Fruit fly (Drosophila melanogaster) whole organism, embryonic: ENCODE data around the gene Swip-1.
A peak's percentile ranks its signal among the peaks of the same experiment; 100 is the strongest.

Experiments
- Adf1 ChIP-seq: fragments of 200-800 bp; sonication (Bioruptor generic); IDR thresholded peaks from 2 replicates; pipeline ENCODE4 v1.3.6; 2022; ENCODE audit warnings: missing biosample characterization, missing genetic modification characterization
- Blimp-1 ChIP-seq: fragments of 200-800 bp; sonication (Bioruptor generic); optimal IDR thresholded peaks from 3 replicates; lab custom pipeline; 2018; ENCODE audit warnings: missing biosample characterization, missing genetic modification characterization, mild to moderate bottlenecking, moderate library complexity, missing genetic modification reagents
- CG11456 ChIP-seq: fragments of 200-800 bp; sonication (Bioruptor generic); IDR thresholded peaks from 3 replicates; pipeline ENCODE4 v1.3.6; 2022; ENCODE audit warnings: missing biosample characterization, missing genetic modification characterization
- CG13894 ChIP-seq: fragments of 200-800 bp; sonication (Bioruptor generic); optimal IDR thresholded peaks from 3 replicates; lab custom pipeline; 2018; ENCODE audit warnings: missing biosample characterization, mild to moderate bottlenecking, missing genetic modification characterization, moderate library complexity
- CG14710 ChIP-seq: fragments of 200-800 bp; sonication (Bioruptor generic); optimal IDR thresholded peaks from 3 replicates; lab custom pipeline; 2019; ENCODE audit warnings: missing biosample characterization, mild to moderate bottlenecking, missing genetic modification characterization, moderate library complexity
- CG17359 ChIP-seq: fragments of 200-800 bp; sonication (Bioruptor generic); optimal IDR thresholded peaks from 3 replicates; lab custom pipeline; 2018; ENCODE audit warnings: missing biosample characterization, mild to moderate bottlenecking, missing genetic modification characterization, moderate library complexity
- CG17568 ChIP-seq: fragments of 200-800 bp; sonication (Bioruptor generic); optimal IDR thresholded peaks from 2 replicates; lab custom pipeline; 2018; ENCODE audit warnings: missing biosample characterization, mild to moderate bottlenecking, missing genetic modification characterization, moderate library complexity
- CG2116 ChIP-seq: fragments of 200-800 bp; sonication (Bioruptor generic); optimal IDR thresholded peaks from 3 replicates; lab custom pipeline; 2018; ENCODE audit warnings: missing biosample characterization, mild to moderate bottlenecking, missing genetic modification characterization
- CG3163 ChIP-seq: fragments of 200-800 bp; sonication (Bioruptor generic); optimal IDR thresholded peaks from 3 replicates; lab custom pipeline; 2016; ENCODE audit warnings: missing biosample characterization, missing genetic modification characterization
- CG32772 ChIP-seq: fragments of 200-800 bp; sonication (Bioruptor generic); IDR thresholded peaks from 2 replicates; pipeline ENCODE4 v1.3.6; 2022; ENCODE audit warnings: missing biosample characterization, missing genetic modification characterization
- CG4360 ChIP-seq: fragments of 200-800 bp; sonication (Bioruptor generic); IDR thresholded peaks from 2 replicates; pipeline ENCODE4 v1.3.6; 2022; ENCODE audit warnings: missing biosample characterization, missing genetic modification characterization
- CG4730 ChIP-seq: fragments of 200-800 bp; sonication (Bioruptor generic); IDR thresholded peaks from 2 replicates; pipeline ENCODE4 v1.3.6; 2022; ENCODE audit warnings: missing biosample characterization, missing genetic modification characterization
- CG9609 ChIP-seq: fragments of 200-800 bp; sonication (Bioruptor generic); optimal IDR thresholded peaks from 3 replicates; lab custom pipeline; 2016; ENCODE audit warnings: missing biosample characterization, missing genetic modification characterization
- D19A ChIP-seq: fragments of 200-800 bp; optimal IDR thresholded peaks from 3 replicates; lab custom pipeline; 2019; ENCODE audit warnings: missing biosample characterization, mild to moderate bottlenecking, missing genetic modification characterization, moderate library complexity
- Fer1 ChIP-seq: fragments of 200-800 bp; sonication (Bioruptor generic); optimal IDR thresholded peaks from 2 replicates; lab custom pipeline; 2017; ENCODE audit warnings: missing biosample characterization, mild to moderate bottlenecking, missing genetic modification characterization
- H15 ChIP-seq: fragments of 200-800 bp; sonication (Bioruptor generic); IDR thresholded peaks from 3 replicates; pipeline ENCODE4 v1.3.6; 2022; ENCODE audit warnings: missing biosample characterization, missing genetic modification characterization
- Hey ChIP-seq: fragments of 200-800 bp; sonication (Bioruptor generic); optimal IDR thresholded peaks from 3 replicates; lab custom pipeline; 2018; ENCODE audit warnings: missing biosample characterization, mild to moderate bottlenecking, missing genetic modification characterization
- Hr51 ChIP-seq, 2 experiments: fragments of 200-800 bp; sonication (Bioruptor generic); optimal IDR thresholded peaks; 2 replicates in 1 of 2; 3 replicates in 1 of 2; lab custom pipeline; 2016 to 2018; ENCODE audit warnings: missing biosample characterization in 2 of 2, missing genetic modification characterization in 2 of 2, mild to moderate bottlenecking in 1 of 2, moderate library complexity in 1 of 2
- Med ChIP-seq: fragments of 200-800 bp; sonication (Bioruptor generic); peaks from one replicate; lab custom pipeline; 2016; ENCODE audit warnings: missing biosample characterization, missing genetic modification characterization, mild to moderate bottlenecking, inconsistent platforms, moderate library complexity
- Nf-YB ChIP-seq: fragments of 200-800 bp; sonication (Bioruptor generic); optimal IDR thresholded peaks from 3 replicates; lab custom pipeline; 2019; ENCODE audit warnings: missing biosample characterization, mild to moderate bottlenecking, missing genetic modification characterization, moderate library complexity
- Poxn ChIP-seq: fragments of 200-800 bp; sonication (Bioruptor generic); IDR thresholded peaks from 2 replicates; pipeline ENCODE4 v1.3.6; 2022; ENCODE audit warnings: missing biosample characterization, missing genetic modification characterization
- Sox100B ChIP-seq: fragments of 200-800 bp; sonication (Bioruptor generic); optimal IDR thresholded peaks from 3 replicates; lab custom pipeline; 2018; ENCODE audit warnings: missing biosample characterization, mild to moderate bottlenecking, missing genetic modification characterization
- ara ChIP-seq: fragments of 200-800 bp; sonication (Bioruptor generic); IDR thresholded peaks from 2 replicates; pipeline ENCODE4 v1.3.6; 2022; ENCODE audit warnings: missing biosample characterization, missing genetic modification characterization
- ase ChIP-seq: fragments of 200-800 bp; sonication (Bioruptor generic); IDR thresholded peaks from 3 replicates; pipeline ENCODE4 v1.3.6; 2022; ENCODE audit warnings: missing biosample characterization, missing genetic modification characterization
- chn ChIP-seq: fragments of 200-800 bp; sonication (Bioruptor generic); optimal IDR thresholded peaks from 2 replicates; lab custom pipeline; 2016; ENCODE audit warnings: missing biosample characterization, missing genetic modification characterization
- cwo ChIP-seq: fragments of 200-800 bp; sonication (Bioruptor generic); optimal IDR thresholded peaks from 3 replicates; lab custom pipeline; 2017; ENCODE audit warnings: missing biosample characterization, missing genetic modification characterization, mild to moderate bottlenecking, moderate library complexity, missing genetic modification reagents
- dan ChIP-seq: fragments of 200-800 bp; sonication (Bioruptor generic); IDR thresholded peaks from 2 replicates; pipeline ENCODE4 v1.3.6; 2022; ENCODE audit warnings: missing biosample characterization, missing genetic modification characterization
- danr ChIP-seq: fragments of 200-800 bp; sonication (Bioruptor generic); IDR thresholded peaks from 2 replicates; pipeline ENCODE4 v1.3.6; 2022; ENCODE audit warnings: missing biosample characterization, missing genetic modification characterization
- dm ChIP-seq: fragments of 200-800 bp; sonication (Bioruptor generic); optimal IDR thresholded peaks from 3 replicates; lab custom pipeline; 2016; ENCODE audit warnings: missing biosample characterization, missing genetic modification characterization
- dmrt99B ChIP-seq: fragments of 200-800 bp; sonication (Bioruptor generic); optimal IDR thresholded peaks from 2 replicates; lab custom pipeline; 2018; ENCODE audit warnings: missing biosample characterization, mild to moderate bottlenecking, missing genetic modification characterization, moderate library complexity
- dysf ChIP-seq: fragments of 200-800 bp; sonication (Bioruptor generic); IDR thresholded peaks from 3 replicates; pipeline ENCODE4 v1.3.6; 2022; ENCODE audit warnings: missing biosample characterization, missing genetic modification characterization
- emc ChIP-seq: fragments of 200-800 bp; sonication (Bioruptor generic); optimal IDR thresholded peaks from 2 replicates; lab custom pipeline; 2016; ENCODE audit warnings: missing biosample characterization, missing genetic modification characterization
- fd102C ChIP-seq: fragments of 200-800 bp; sonication (Bioruptor generic); optimal IDR thresholded peaks from 2 replicates; lab custom pipeline; 2018; ENCODE audit warnings: missing biosample characterization, mild to moderate bottlenecking, missing genetic modification characterization, moderate library complexity
- fd64A ChIP-seq: fragments of 200-800 bp; sonication (Bioruptor generic); optimal IDR thresholded peaks from 3 replicates; lab custom pipeline; 2018; ENCODE audit warnings: missing biosample characterization, mild to moderate bottlenecking, missing genetic modification characterization
- gcm ChIP-seq: fragments of 200-800 bp; sonication (Bioruptor generic); optimal IDR thresholded peaks from 2 replicates; lab custom pipeline; 2019; ENCODE audit warnings: missing biosample characterization, mild to moderate bottlenecking, missing genetic modification characterization, moderate library complexity
- gem ChIP-seq: fragments of 200-800 bp; sonication (Bioruptor generic); optimal IDR thresholded peaks from 2 replicates; lab custom pipeline; 2019; ENCODE audit warnings: missing biosample characterization, mild to moderate bottlenecking, missing genetic modification characterization, moderate library complexity
- gro ChIP-seq: fragments of 200-800 bp; sonication (Bioruptor generic); optimal IDR thresholded peaks from 2 replicates; lab custom pipeline; 2016; ENCODE audit warnings: missing biosample characterization, missing genetic modification characterization
- ind ChIP-seq: fragments of 200-800 bp; sonication (Bioruptor generic); optimal IDR thresholded peaks from 3 replicates; lab custom pipeline; 2016; ENCODE audit warnings: missing biosample characterization, missing genetic modification characterization
- nmo ChIP-seq: fragments of 200-800 bp; sonication (Bioruptor generic); optimal IDR thresholded peaks from 2 replicates; lab custom pipeline; 2018; ENCODE audit warnings: missing biosample characterization, mild to moderate bottlenecking, missing genetic modification characterization, moderate library complexity
- onecut ChIP-seq: fragments of 200-800 bp; sonication (Bioruptor generic); IDR thresholded peaks from 2 replicates; pipeline ENCODE4 v1.3.6; 2022; ENCODE audit warnings: missing biosample characterization, missing genetic modification characterization
- pb ChIP-seq: fragments of 200-800 bp; sonication (Bioruptor generic); optimal IDR thresholded peaks from 3 replicates; lab custom pipeline; 2016; ENCODE audit warnings: missing biosample characterization, missing genetic modification characterization
- pnt ChIP-seq: fragments of 200-800 bp; sonication (Bioruptor generic); optimal IDR thresholded peaks from 3 replicates; lab custom pipeline; 2016; ENCODE audit warnings: missing biosample characterization, missing genetic modification characterization
- prd ChIP-seq, 3 experiments: fragments of >200 bp in 2 of 3; fragments of 200-800 bp in 1 of 3; sonication (Bioruptor generic) in 1 of 3; optimal IDR thresholded peaks in 2 of 3; IDR thresholded peaks in 1 of 3; 2 replicates in 2 of 3; 3 replicates in 1 of 3; pipeline versions ENCODE4 v1.3.6 to Lab custom; 2017 to 2022; ENCODE audit warnings: missing biosample characterization in 1 of 3, missing genetic modification characterization in 1 of 3
- sd ChIP-seq: fragments of 200-800 bp; sonication (Bioruptor generic); optimal IDR thresholded peaks from 3 replicates; lab custom pipeline; 2018; ENCODE audit warnings: missing biosample characterization, mild to moderate bottlenecking, missing genetic modification characterization, moderate library complexity
- sens-2 ChIP-seq: fragments of 200-800 bp; sonication (Bioruptor generic); IDR thresholded peaks from 2 replicates; pipeline ENCODE4 v1.3.6; 2022; ENCODE audit warnings: missing biosample characterization, missing genetic modification characterization
- sisA ChIP-seq: fragments of 200-800 bp; sonication (Bioruptor generic); IDR thresholded peaks from 2 replicates; pipeline ENCODE4 v1.3.6; 2022; ENCODE audit warnings: missing biosample characterization, missing genetic modification characterization
- sna ChIP-seq: fragments of 200-800 bp; sonication (Bioruptor generic); IDR thresholded peaks from 2 replicates; pipeline ENCODE4 v1.3.6; 2022; ENCODE audit warnings: missing biosample characterization, missing genetic modification characterization; ENCODE audit not compliant: partially characterized antibody
- tll ChIP-seq, 2 experiments: fragments of 200-800 bp in 1 of 2; fragments of >200 bp in 1 of 2; sonication (Bioruptor generic) in 1 of 2; optimal IDR thresholded peaks; 2 replicates each; lab custom pipeline; 2017 to 2019; ENCODE audit warnings: missing biosample characterization in 2 of 2, missing genetic modification characterization in 2 of 2, mild to moderate bottlenecking in 1 of 2, moderate library complexity in 1 of 2

Swip-1 gene

DNA sequence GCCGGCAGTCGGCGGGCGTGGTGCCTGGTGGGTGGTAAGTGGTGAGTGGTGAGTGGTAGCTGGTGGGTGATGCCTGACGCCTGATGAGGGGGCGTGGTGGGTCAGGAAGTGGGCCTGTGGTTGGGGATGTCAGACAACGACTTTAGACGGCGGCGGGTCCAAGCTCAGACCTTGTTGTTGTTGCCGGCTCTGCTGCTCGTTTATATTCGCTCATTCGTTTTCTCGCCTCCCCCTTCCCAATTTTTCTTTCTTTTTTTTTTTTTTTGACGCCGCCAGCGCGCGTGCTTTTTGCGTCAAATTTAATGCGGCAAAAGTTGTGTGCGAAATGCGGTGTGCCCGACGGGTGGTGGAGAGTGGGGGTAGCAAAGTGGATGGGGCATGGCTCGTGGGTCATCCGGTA is 32.6 kb upstream of the Swip-1 start (continued):
- TF ChIP-seq H15 (GFP tag; lab: Robert Waterston, UW) (no peak), sd (no peak), dmrt99B (tag; lab: Kevin White, UChicago) (no peak), Hey (tag; lab: Kevin White, UChicago) (peak; percentile 89), pnt (GFP tag; lab: Kevin White, UChicago) (no peak), CG9609 (GFP tag; lab: Kevin White, UChicago) (no peak), chn (GFP tag; lab: Kevin White, UChicago) (no peak), Nf-YB (no peak), Med (GFP tag; lab: Kevin White, UChicago) (peak; percentile 49), Fer1 (peak; percentile 1), gcm (no peak), Hr51 (GFP tag; optimal IDR thresholded peaks at IDR 0.05; lab: Kevin White, UChicago) (peak in 1 of 2 experiments; percentile 51), CG17568 (GFP tag; lab: Kevin White, UChicago) (no peak), prd (optimal IDR thresholded peaks at IDR 0.05; lab: Kevin White, UChicago) (no peak), prd (GFP tag; IDR thresholded peaks at IDR 0.05; lab: Robert Waterston, UW) (no peak), danr (GFP tag; lab: Robert Waterston, UW) (no peak), tll (GFP tag; optimal IDR thresholded peaks at IDR 0.05; lab: Kevin White, UChicago) (no peak), fd102C (no peak), sna (GFP tag; lab: Robert Waterston, UW) (no peak), sisA (GFP tag; lab: Robert Waterston, UW) (no peak), dysf (0 out of 3 replicates have a peak, but pooled peaks have one; percentile 3), pb (GFP tag; lab: Kevin White, UChicago) (no peak), fd64A (no peak), gro (GFP tag; lab: Kevin White, UChicago) (no peak), ase (GFP tag; lab: Robert Waterston, UW) (no peak), CG4360 (GFP tag; lab: Robert Waterston, UW) (0 out of 2 replicates have a peak, but pooled peaks have one; percentile 8), CG3163 (GFP tag; lab: Kevin White, UChicago) (no peak), D19A (tag; lab: Kevin White, UChicago) (no peak), CG2116 (no peak), dm (GFP tag; lab: Kevin White, UChicago) (no peak), emc (GFP tag; lab: Kevin White, UChicago) (no peak), sens-2 (GFP tag; lab: Robert Waterston, UW) (no peak), onecut (no peak), CG11456 (no peak), ara (GFP tag; lab: Robert Waterston, UW) (no peak), CG4730 (GFP tag; lab: Robert Waterston, UW) (no peak), CG14710 (tag; lab: Kevin White, UChicago) (no peak), dan (GFP tag; lab: Robert Waterston, UW) (no peak), cwo (GFP tag; lab: Kevin White, UChicago) (no peak), ind (no peak), Poxn (GFP tag; lab: Robert Waterston, UW) (no peak), nmo (GFP tag; lab: Kevin White, UChicago) (no peak), Blimp-1 (GFP tag; lab: Kevin White, UChicago) (no peak), CG32772 (0 out of 2 replicates have a peak, but pooled peaks have one; percentile 19), CG17359 (tag; lab: Kevin White, UChicago) (peak; percentile 41), Adf1 (peak; percentile 66; the same call in 1 of the 2 replicates), gem (no peak), Sox100B (GFP tag; lab: Kevin White, UChicago) (no peak), CG13894 (tag; lab: Kevin White, UChicago) (peak; percentile 25)
